Worm (Caenorhabditis elegans) whole organism, young adult: ENCODE data around the gene arrd-16.

ENCODE experiments used
- B0019.2 ChIP-seq: fragments of 200-800 bp; sonication (Bioruptor generic); conservative IDR thresholded peaks from 2 replicates; pipeline ENCODE4 v1.3.6; 2022; ENCODE audit warnings: missing genetic modification reagents, missing genetic modification characterization, missing compliant biosample characterization
- B0336.3 ChIP-seq: fragments of 200-800 bp; sonication (Bioruptor generic); IDR thresholded peaks from 2 replicates; pipeline ENCODE4 v1.3.6; 2022; ENCODE audit warnings: missing genetic modification characterization, missing compliant biosample characterization
- C06A6.2 ChIP-seq: fragments of 200-800 bp; sonication (Bioruptor generic); conservative IDR thresholded peaks from 2 replicates; pipeline ENCODE4 v1.3.6; 2022; ENCODE audit warnings: missing genetic modification characterization, missing compliant biosample characterization
- F22D6.2 ChIP-seq: sonication (generic microtip); optimal IDR thresholded peaks from 2 replicates; lab custom pipeline; 2016; ENCODE audit warnings: mild to moderate bottlenecking, missing genetic modification characterization, missing compliant biosample characterization
- F23B12.7 ChIP-seq: sonication (generic microtip); optimal IDR thresholded peaks from 2 replicates; lab custom pipeline; 2017; ENCODE audit warnings: missing genetic modification characterization, mild to moderate bottlenecking, missing compliant biosample characterization, antibody characterized with exemption, moderate library complexity; ENCODE audit not compliant: insufficient read depth
- F57A8.1 ChIP-seq: fragments of 200-800 bp; sonication (Bioruptor generic); optimal IDR thresholded peaks from 2 replicates; lab custom pipeline; 2018; ENCODE audit warnings: mild to moderate bottlenecking, missing genetic modification characterization, moderate library complexity, missing compliant biosample characterization
- K11D2.4 ChIP-seq: fragments of 200-800 bp; sonication (Bioruptor generic); IDR thresholded peaks from 2 replicates; pipeline ENCODE4 v1.3.6; 2022; ENCODE audit warnings: missing genetic modification reagents, missing genetic modification characterization, missing compliant biosample characterization
- K12H6.12 ChIP-seq: fragments of 200-800 bp; sonication (Bioruptor generic); optimal IDR thresholded peaks from 2 replicates; lab custom pipeline; 2018; ENCODE audit warnings: mild to moderate bottlenecking, missing genetic modification characterization, missing compliant biosample characterization
- T07F8.4 ChIP-seq: sonication (generic microtip); optimal IDR thresholded peaks from 2 replicates; lab custom pipeline; 2016; ENCODE audit warnings: mild to moderate bottlenecking, missing genetic modification characterization, moderate library complexity, missing compliant biosample characterization
- Y53F4B.3 ChIP-seq: fragments of 200-800 bp; sonication (Bioruptor generic); IDR thresholded peaks from 2 replicates; pipeline ENCODE4 v1.3.6; 2022; ENCODE audit warnings: missing genetic modification reagents, missing genetic modification characterization, missing compliant biosample characterization
- Y53G8AR.9 ChIP-seq: fragments of 200-800 bp; sonication (Bioruptor generic); conservative IDR thresholded peaks from 2 replicates; pipeline ENCODE4 v1.3.6; 2022; ENCODE audit warnings: missing genetic modification reagents, missing genetic modification characterization, missing compliant biosample characterization
- athp-1 ChIP-seq: sonication (generic microtip); optimal IDR thresholded peaks from 2 replicates; lab custom pipeline; 2017; ENCODE audit warnings: mild to moderate bottlenecking, missing genetic modification characterization, missing compliant biosample characterization
- attf-3 ChIP-seq: fragments of 200-800 bp; sonication (Bioruptor generic); conservative IDR thresholded peaks from 2 replicates; pipeline ENCODE4 v1.3.6; 2022; ENCODE audit warnings: missing genetic modification reagents, missing genetic modification characterization, missing compliant biosample characterization
- bed-1 ChIP-seq: fragments of 200-800 bp; sonication (Bioruptor generic); IDR thresholded peaks from 2 replicates; pipeline ENCODE4 v1.3.6; 2022; ENCODE audit warnings: missing genetic modification reagents, missing genetic modification characterization, missing compliant biosample characterization
- cebp-2 ChIP-seq: fragments of 200-800 bp; sonication (Bioruptor generic); IDR thresholded peaks from 2 replicates; pipeline ENCODE4 v1.3.6; 2022; ENCODE audit warnings: missing genetic modification characterization, missing compliant biosample characterization
- ceh-40 ChIP-seq: fragments of 200-800 bp; sonication (Bioruptor generic); IDR thresholded peaks from 2 replicates; pipeline ENCODE4 v1.3.6; 2022; ENCODE audit warnings: missing genetic modification characterization, missing compliant biosample characterization
- die-1 ChIP-seq: sonication (generic microtip); optimal IDR thresholded peaks from 2 replicates; lab custom pipeline; 2016; ENCODE audit warnings: missing genotype, mild to moderate bottlenecking, missing genetic modification characterization, missing compliant biosample characterization
- dpff-1 ChIP-seq: sonication (generic microtip); optimal IDR thresholded peaks from 2 replicates; lab custom pipeline; 2017; ENCODE audit warnings: mild to moderate bottlenecking, missing genetic modification characterization, missing compliant biosample characterization
- efl-1 ChIP-seq: fragments of 150-350 bp; optimal IDR thresholded peaks from 2 replicates; lab custom pipeline; 2014; ENCODE audit warnings: missing biosample characterization, missing genetic modification reagents, missing genetic modification characterization
- egl-44 ChIP-seq: fragments of 200-800 bp; sonication (Bioruptor generic); IDR thresholded peaks from 2 replicates; pipeline ENCODE4 v1.3.6; 2022; ENCODE audit warnings: missing genetic modification reagents, missing genetic modification characterization, missing compliant biosample characterization
- ets-4 ChIP-seq: fragments of 200-800 bp; sonication (Bioruptor generic); optimal IDR thresholded peaks from 2 replicates; lab custom pipeline; 2018; ENCODE audit warnings: mild to moderate bottlenecking, missing genetic modification characterization, missing compliant biosample characterization
- fkh-3 ChIP-seq: sonication (generic microtip); optimal IDR thresholded peaks from 2 replicates; lab custom pipeline; 2016; ENCODE audit warnings: mild to moderate bottlenecking, missing genetic modification characterization, missing compliant biosample characterization
- gei-17 ChIP-seq: fragments of 200-800 bp; sonication (Bioruptor generic); optimal IDR thresholded peaks from 2 replicates; lab custom pipeline; 2018; ENCODE audit warnings: mild to moderate bottlenecking, missing genetic modification characterization, missing compliant biosample characterization
- hlh-26 ChIP-seq: fragments of 200-800 bp; sonication (Bioruptor generic); conservative IDR thresholded peaks from 2 replicates; pipeline ENCODE4 v1.3.6; 2022; ENCODE audit warnings: missing genetic modification reagents, missing genetic modification characterization, missing compliant biosample characterization
- hmg-1.2 ChIP-seq: fragments of 200-800 bp; sonication (Bioruptor generic); IDR thresholded peaks from 2 replicates; pipeline ENCODE4 v1.3.6; 2022; ENCODE audit warnings: missing genetic modification reagents, missing genetic modification characterization, missing compliant biosample characterization
- hrde-1 ChIP-seq: sonication (generic microtip); optimal IDR thresholded peaks from 2 replicates; lab custom pipeline; 2016; ENCODE audit warnings: missing genetic modification characterization, mild to moderate bottlenecking, missing compliant biosample characterization, moderate library complexity, missing genotype, missing genetic modification reagents, borderline replicate concordance
- hsf-1 ChIP-seq: fragments of 200-800 bp; sonication (Bioruptor generic); IDR thresholded peaks from 2 replicates; pipeline ENCODE4 v1.3.6; 2022; ENCODE audit warnings: missing genetic modification reagents, missing genetic modification characterization, missing compliant biosample characterization
- lin-26 ChIP-seq: fragments of 200-800 bp; sonication (Bioruptor generic); IDR thresholded peaks from 2 replicates; pipeline ENCODE4 v1.3.6; 2022; ENCODE audit warnings: missing genetic modification reagents, missing genetic modification characterization, missing compliant biosample characterization
- lin-35 ChIP-seq, 3 experiments: fragments of 150-350 bp in 2 of 3; sonication (generic microtip) in 1 of 3; optimal IDR thresholded peaks; 2 replicates each; lab custom pipeline; 2014 to 2018; ENCODE audit warnings: missing biosample characterization in 3 of 3, missing genetic modification characterization in 3 of 3, missing genetic modification reagents in 3 of 3
- lir-1 ChIP-seq: fragments of 200-800 bp; sonication (Bioruptor generic); conservative IDR thresholded peaks from 2 replicates; pipeline ENCODE4 v1.3.6; 2022; ENCODE audit warnings: missing genetic modification reagents, missing genetic modification characterization, missing compliant biosample characterization
- lsy-27 ChIP-seq: sonication (generic microtip); optimal IDR thresholded peaks from 2 replicates; lab custom pipeline; 2017; ENCODE audit warnings: missing genetic modification characterization, mild to moderate bottlenecking, missing compliant biosample characterization, antibody characterized with exemption, missing genotype, borderline replicate concordance; ENCODE audit not compliant: insufficient read depth
- madf-8 ChIP-seq: fragments of 200-800 bp; sonication (Bioruptor generic); conservative IDR thresholded peaks from 2 replicates; pipeline ENCODE4 v1.3.6; 2022; ENCODE audit warnings: missing genetic modification reagents, missing genetic modification characterization, missing compliant biosample characterization
- mcd-1 ChIP-seq: fragments of 200-800 bp; sonication (Bioruptor generic); IDR thresholded peaks from 2 replicates; pipeline ENCODE4 v1.3.6; 2022; ENCODE audit warnings: missing genetic modification reagents, missing genetic modification characterization, missing compliant biosample characterization
- mes-4 ChIP-seq: sonication (generic microtip); optimal IDR thresholded peaks from 2 replicates; lab custom pipeline; 2016; ENCODE audit warnings: missing genotype, missing genetic modification characterization, missing compliant biosample characterization
- mxl-1 ChIP-seq: sonication (generic microtip); optimal IDR thresholded peaks from 2 replicates; lab custom pipeline; 2016; ENCODE audit warnings: missing genetic modification characterization, missing compliant biosample characterization
- nfyb-1 ChIP-seq: fragments of 200-800 bp; sonication (Bioruptor generic); IDR thresholded peaks from 2 replicates; pipeline ENCODE4 v1.3.6; 2022; ENCODE audit warnings: missing genetic modification reagents, missing genetic modification characterization, missing compliant biosample characterization
- nhr-120 ChIP-seq: fragments of 200-800 bp; sonication (Bioruptor generic); IDR thresholded peaks from 2 replicates; pipeline ENCODE4 v1.3.6; 2022; ENCODE audit warnings: missing genetic modification characterization, missing compliant biosample characterization
- nhr-27 ChIP-seq: fragments of 200-800 bp; sonication (Bioruptor generic); optimal IDR thresholded peaks from 2 replicates; lab custom pipeline; 2018; ENCODE audit warnings: mild to moderate bottlenecking, missing genetic modification characterization, moderate library complexity, missing compliant biosample characterization
- nhr-80 ChIP-seq: sonication (generic microtip); optimal IDR thresholded peaks from 2 replicates; lab custom pipeline; 2016; ENCODE audit warnings: missing genetic modification characterization, missing compliant biosample characterization
- nhr-90 ChIP-seq: sonication (generic microtip); optimal IDR thresholded peaks from 2 replicates; lab custom pipeline; 2016; ENCODE audit warnings: missing genotype, mild to moderate bottlenecking, missing genetic modification characterization, missing compliant biosample characterization
- rcor-1 ChIP-seq: fragments of 200-800 bp; sonication (Bioruptor generic); IDR thresholded peaks from 2 replicates; pipeline ENCODE4 v1.3.6; 2022; ENCODE audit warnings: missing genetic modification reagents, missing genetic modification characterization, missing compliant biosample characterization
- repo-1 ChIP-seq: sonication (generic microtip); optimal IDR thresholded peaks from 2 replicates; lab custom pipeline; 2017; ENCODE audit warnings: mild to moderate bottlenecking, missing genetic modification characterization, missing compliant biosample characterization
- rpc-1 ChIP-seq, 2 experiments: fragments of 150-350 bp in 1 of 2; sonication (generic microtip) in 1 of 2; optimal IDR thresholded peaks; 2 replicates each; lab custom pipeline; 2014 to 2018; ENCODE audit warnings: missing biosample characterization in 1 of 2, missing genetic modification characterization in 1 of 2, missing genetic modification reagents in 1 of 2, missing genotype in 1 of 2
- snpc-4 ChIP-seq, 5 experiments: fragments of 150-350 bp in 1 of 5; sonication (generic microtip) in 4 of 5; optimal IDR thresholded peaks; 2 replicates each; lab custom pipeline; 2014 to 2018; ENCODE audit warnings: missing genetic modification characterization in 5 of 5, missing biosample characterization in 3 of 5, antibody characterized with exemption in 2 of 5, mild to moderate bottlenecking in 2 of 5, missing compliant biosample characterization in 2 of 5, missing genotype in 2 of 5, moderate library complexity in 2 of 5, missing genetic modification reagents in 1 of 5
- zim-3 ChIP-seq: sonication (generic microtip); optimal IDR thresholded peaks from 2 replicates; lab custom pipeline; 2017; ENCODE audit warnings: mild to moderate bottlenecking, missing genetic modification characterization, moderate library complexity, missing compliant biosample characterization
- ztf-25 ChIP-seq: fragments of 200-800 bp; sonication (Bioruptor generic); IDR thresholded peaks from 2 replicates; pipeline ENCODE4 v1.3.6; 2022; ENCODE audit warnings: missing genetic modification reagents, missing genetic modification characterization, missing compliant biosample characterization
- ztf-28 ChIP-seq: fragments of 200-800 bp; sonication (Bioruptor generic); IDR thresholded peaks from 2 replicates; pipeline ENCODE4 v1.3.6; 2022; ENCODE audit warnings: missing genetic modification reagents, missing genetic modification characterization, missing compliant biosample characterization
- ztf-3 ChIP-seq: fragments of 200-800 bp; sonication (Bioruptor generic); optimal IDR thresholded peaks from 2 replicates; lab custom pipeline; 2018; ENCODE audit warnings: mild to moderate bottlenecking, missing genetic modification characterization, missing compliant biosample characterization

The arrd-16 gene

ce11 chrIII:12499245-12499644 is 14.7 kb downstream of the arrd-16 start, which contains the start of gene sql-1 (continued):
- TF ChIP-seq F57A8.1 (GFP tag; lab: Kevin White, UChicago) = no peak
- TF ChIP-seq gei-17 = no peak
- TF ChIP-seq die-1 (tag; lab: Kevin White, UChicago) = no peak
- no peak for TF ChIP-seq rpc-1 (optimal IDR thresholded peaks at IDR 0.05; lab: Kevin White, UChicago)
- TF ChIP-seq rpc-1 (tag; optimal IDR thresholded peaks at IDR 0.05; lab: Kevin White, UChicago) = no peak
- TF ChIP-seq egl-44 (GFP tag; lab: Robert Waterston, UW) = no peak
- TF ChIP-seq dpff-1 (tag; lab: Kevin White, UChicago) = peak; percentile 50
- TF ChIP-seq snpc-4 (GFP tag; optimal IDR thresholded peaks at IDR 0.05; lab: Kevin White, UChicago) = no peak
- TF ChIP-seq snpc-4 (tag; optimal IDR thresholded peaks at IDR 0.05; lab: Kevin White, UChicago) = peak in 1 of 4 experiments; percentile 22
- no peak for TF ChIP-seq lin-35 (GFP tag; optimal IDR thresholded peaks at IDR 0.05; lab: Kevin White, UChicago)
- no peak for TF ChIP-seq F22D6.2
- 0 out of 2 replicates have a peak, but pooled peaks have one; percentile 17 for TF ChIP-seq B0019.2 (GFP tag; lab: Robert Waterston, UW)
- TF ChIP-seq lir-1 (GFP tag; lab: Robert Waterston, UW) = no peak
- TF ChIP-seq lin-26 (GFP tag; lab: Robert Waterston, UW) = no peak
- TF ChIP-seq mxl-1 (tag; lab: Kevin White, UChicago) = peak; percentile 28
- 0 out of 2 replicates have a peak, but pooled peaks have one; percentile 8 for TF ChIP-seq nfyb-1 (GFP tag; lab: Robert Waterston, UW)
- peak; percentile 30 for TF ChIP-seq repo-1 (tag; lab: Kevin White, UChicago)
- no peak for TF ChIP-seq madf-8 (GFP tag; lab: Robert Waterston, UW)
- TF ChIP-seq nhr-120 = no peak
- TF ChIP-seq rcor-1 (GFP tag; lab: Robert Waterston, UW) = no peak
- peak; percentile 28; the same call in 1 of the 2 replicates for TF ChIP-seq B0336.3 (GFP tag; lab: Robert Waterston, UW)
- TF ChIP-seq mes-4 (tag; lab: Kevin White, UChicago) = peak; percentile 41
- no peak for TF ChIP-seq C06A6.2 (GFP tag; lab: Robert Waterston, UW)
- TF ChIP-seq Y53F4B.3 = no peak
- TF ChIP-seq T07F8.4 = no peak
- TF ChIP-seq ets-4 (GFP tag; lab: Kevin White, UChicago) = no peak
- no peak for TF ChIP-seq efl-1
- no peak for TF ChIP-seq hsf-1 (GFP tag; lab: Robert Waterston, UW)
- TF ChIP-seq K12H6.12 (tag; lab: Kevin White, UChicago) = no peak
- peak; percentile 82 for TF ChIP-seq athp-1
- no peak for TF ChIP-seq bed-1
- TF ChIP-seq nhr-27 (tag; lab: Kevin White, UChicago) = peak; percentile 39
- TF ChIP-seq fkh-3 (tag; lab: Kevin White, UChicago) = peak; percentile 74
- no peak for TF ChIP-seq ztf-25 (GFP tag; lab: Robert Waterston, UW)
- TF ChIP-seq nhr-90 (tag; lab: Kevin White, UChicago) = no peak
- 0 out of 2 replicates have a peak, but pooled peaks have one; percentile 53 for TF ChIP-seq cebp-2 (GFP tag; lab: Robert Waterston, UW)
- no peak for TF ChIP-seq hlh-26 (GFP tag; lab: Robert Waterston, UW)
- peak; percentile 92 for TF ChIP-seq hrde-1
- no peak for TF ChIP-seq nhr-80 (tag; lab: Kevin White, UChicago)
- no peak for TF ChIP-seq K11D2.4 (GFP tag; lab: Robert Waterston, UW)
- no peak for TF ChIP-seq attf-3 (GFP tag; lab: Robert Waterston, UW)
- TF ChIP-seq F23B12.7 (tag; lab: Kevin White, UChicago) = no peak
- peak; percentile 83 for TF ChIP-seq Y53G8AR.9 (GFP tag; lab: Robert Waterston, UW)
- no peak for TF ChIP-seq ceh-40
- TF ChIP-seq lsy-27 (tag; lab: Kevin White, UChicago) = no peak
- no peak for TF ChIP-seq ztf-3 (GFP tag; lab: Kevin White, UChicago)
- no peak for TF ChIP-seq mcd-1 (GFP tag; lab: Robert Waterston, UW)
- TF ChIP-seq hmg-1.2 (GFP tag; lab: Robert Waterston, UW) = peak; percentile 32; the same call in 1 of the 2 replicates
- no peak for TF ChIP-seq ztf-28 (GFP tag; lab: Robert Waterston, UW)
- TF ChIP-seq zim-3 (tag; lab: Kevin White, UChicago) = peak; percentile 37
